Fruit fly (Drosophila melanogaster) whole organism, embryonic: Measurements from ENCODE around the gene DhpD.

ENCODE experiments used
- Ada2b ChIP-seq: fragments of 200-800 bp; sonication (Bioruptor generic); IDR thresholded peaks from 2 replicates; pipeline ENCODE4 v1.3.6; 2022; ENCODE audit warnings: missing biosample characterization, missing genetic modification characterization
- CG1024 ChIP-seq: fragments of 200-800 bp; sonication (Bioruptor generic); IDR thresholded peaks from 2 replicates; pipeline ENCODE4 v1.3.6; 2022; ENCODE audit warnings: missing biosample characterization, missing genetic modification characterization
- CG10321 ChIP-seq: fragments of 200-800 bp; sonication (Bioruptor generic); IDR thresholded peaks from 2 replicates; pipeline ENCODE4 v1.3.6; 2022; ENCODE audit warnings: missing biosample characterization, missing genetic modification characterization
- CG10654 ChIP-seq: fragments of 200-800 bp; sonication (Bioruptor generic); optimal IDR thresholded peaks from 2 replicates; lab custom pipeline; 2016; ENCODE audit warnings: missing biosample characterization, missing genetic modification characterization
- CG11085 ChIP-seq: fragments of 200-800 bp; sonication (Bioruptor generic); IDR thresholded peaks from 2 replicates; pipeline ENCODE4 v1.3.6; 2022; ENCODE audit warnings: missing biosample characterization, missing genetic modification characterization
- CG11093 ChIP-seq: fragments of 200-800 bp; sonication (Bioruptor generic); IDR thresholded peaks from 3 replicates; pipeline ENCODE4 v1.3.6; 2022; ENCODE audit warnings: missing biosample characterization, missing genetic modification characterization
- CG11398 ChIP-seq: fragments of 200-800 bp; sonication (Bioruptor generic); optimal IDR thresholded peaks from 2 replicates; lab custom pipeline; 2016; ENCODE audit warnings: missing biosample characterization, missing genetic modification characterization
- CG15601 ChIP-seq: fragments of 200-800 bp; sonication (Bioruptor generic); optimal IDR thresholded peaks from 3 replicates; lab custom pipeline; 2019; ENCODE audit warnings: missing biosample characterization, mild to moderate bottlenecking, missing genetic modification characterization, moderate library complexity
- CG16815 ChIP-seq: fragments of 200-800 bp; sonication (Bioruptor generic); optimal IDR thresholded peaks from 3 replicates; lab custom pipeline; 2017; ENCODE audit warnings: missing biosample characterization, mild to moderate bottlenecking, missing genetic modification characterization
- CG17361 ChIP-seq: fragments of 200-800 bp; sonication (Bioruptor generic); IDR thresholded peaks from 3 replicates; pipeline ENCODE4 v1.3.6; 2022; ENCODE audit warnings: missing biosample characterization, missing genetic modification characterization
- CG17612 ChIP-seq: fragments of 200-800 bp; sonication (Bioruptor generic); IDR thresholded peaks from 2 replicates; pipeline ENCODE4 v1.3.6; 2022; ENCODE audit warnings: missing biosample characterization, missing genetic modification characterization
- CG17912 ChIP-seq: fragments of 200-800 bp; sonication (Bioruptor generic); optimal IDR thresholded peaks from 2 replicates; lab custom pipeline; 2018; ENCODE audit warnings: missing biosample characterization, mild to moderate bottlenecking, missing genetic modification characterization
- CG2678 ChIP-seq: fragments of 200-800 bp; sonication (Bioruptor generic); optimal IDR thresholded peaks from 3 replicates; lab custom pipeline; 2019; ENCODE audit warnings: missing biosample characterization, mild to moderate bottlenecking, missing genetic modification characterization, moderate library complexity
- CG2712 ChIP-seq: fragments of 200-800 bp; optimal IDR thresholded peaks from 3 replicates; lab custom pipeline; 2019; ENCODE audit warnings: missing biosample characterization, mild to moderate bottlenecking, missing genetic modification characterization, moderate library complexity
- CG2875 ChIP-seq: fragments of 200-800 bp; sonication (Bioruptor generic); optimal IDR thresholded peaks from 2 replicates; lab custom pipeline; 2017; ENCODE audit warnings: missing biosample characterization, mild to moderate bottlenecking, missing genetic modification characterization, missing genetic modification reagents
- CG33213 ChIP-seq: fragments of 200-800 bp; sonication (Bioruptor generic); optimal IDR thresholded peaks from 3 replicates; lab custom pipeline; 2016; ENCODE audit warnings: missing biosample characterization, missing genetic modification characterization
- CG3838 ChIP-seq: fragments of 200-800 bp; sonication (Bioruptor generic); optimal IDR thresholded peaks from 3 replicates; lab custom pipeline; 2016; ENCODE audit warnings: missing biosample characterization, missing genetic modification characterization
- CG4360 ChIP-seq: fragments of 200-800 bp; sonication (Bioruptor generic); IDR thresholded peaks from 2 replicates; pipeline ENCODE4 v1.3.6; 2022; ENCODE audit warnings: missing biosample characterization, missing genetic modification characterization
- CG4617 ChIP-seq: fragments of 200-800 bp; sonication (Bioruptor generic); optimal IDR thresholded peaks from 3 replicates; lab custom pipeline; 2016; ENCODE audit warnings: missing biosample characterization, missing genetic modification characterization, borderline replicate concordance
- CG6683 ChIP-seq: fragments of 200-800 bp; sonication (Bioruptor generic); optimal IDR thresholded peaks from 2 replicates; lab custom pipeline; 2017; ENCODE audit warnings: missing biosample characterization, mild to moderate bottlenecking, missing genetic modification characterization, missing genetic modification reagents
- CG6689 ChIP-seq: fragments of 200-800 bp; sonication (Bioruptor generic); IDR thresholded peaks from 2 replicates; pipeline ENCODE4 v1.3.6; 2022; ENCODE audit warnings: missing biosample characterization, missing genetic modification characterization
- CG7271 ChIP-seq: fragments of 200-800 bp; sonication (Bioruptor generic); optimal IDR thresholded peaks from 2 replicates; lab custom pipeline; 2018; ENCODE audit warnings: missing biosample characterization, mild to moderate bottlenecking, missing genetic modification characterization, moderate library complexity
- CG7839 ChIP-seq: fragments of 200-800 bp; sonication (Bioruptor generic); optimal IDR thresholded peaks from 3 replicates; lab custom pipeline; 2018; ENCODE audit warnings: missing biosample characterization, mild to moderate bottlenecking, missing genetic modification characterization, moderate library complexity
- CG7963 ChIP-seq: fragments of 200-800 bp; sonication (Bioruptor generic); IDR thresholded peaks from 3 replicates; pipeline ENCODE4 v1.3.6; 2022; ENCODE audit warnings: missing biosample characterization, missing genetic modification characterization; ENCODE audit not compliant: partially characterized antibody
- Dek ChIP-seq: fragments of 200-800 bp; sonication (Bioruptor generic); optimal IDR thresholded peaks from 3 replicates; lab custom pipeline; 2019; ENCODE audit warnings: missing biosample characterization, mild to moderate bottlenecking, missing genetic modification characterization, moderate library complexity
- HLHmδ ChIP-seq: fragments of 200-800 bp; sonication (Bioruptor generic); optimal IDR thresholded peaks from 2 replicates; lab custom pipeline; 2018; ENCODE audit warnings: missing biosample characterization, mild to moderate bottlenecking, missing genetic modification characterization, moderate library complexity
- Hmr ChIP-seq: fragments of 200-800 bp; sonication (Bioruptor generic); optimal IDR thresholded peaks from 3 replicates; lab custom pipeline; 2017; ENCODE audit warnings: mild to moderate bottlenecking, missing biosample characterization, missing genetic modification reagents, missing genetic modification characterization
- Hmx ChIP-seq: fragments of 200-800 bp; sonication (Bioruptor generic); optimal IDR thresholded peaks from 2 replicates; lab custom pipeline; 2016; ENCODE audit warnings: missing biosample characterization, missing genetic modification characterization
- MTF-1 ChIP-seq: fragments of 200-800 bp; sonication (Bioruptor generic); optimal IDR thresholded peaks from 2 replicates; lab custom pipeline; 2018; ENCODE audit warnings: missing biosample characterization, mild to moderate bottlenecking, missing genetic modification characterization, borderline replicate concordance
- Neu2 ChIP-seq: fragments of 200-800 bp; sonication (Bioruptor generic); optimal IDR thresholded peaks from 3 replicates; lab custom pipeline; 2016; ENCODE audit warnings: missing biosample characterization, missing genetic modification characterization, borderline replicate concordance
- Rfx ChIP-seq: fragments of 200-800 bp; sonication (Bioruptor generic); IDR thresholded peaks from 2 replicates; pipeline ENCODE4 v1.3.6; 2022; ENCODE audit warnings: missing biosample characterization, missing genetic modification characterization
- Taf1 ChIP-seq: fragments of 200-800 bp; sonication (Bioruptor generic); IDR thresholded peaks from 2 replicates; pipeline ENCODE4 v1.3.6; 2022; ENCODE audit warnings: missing biosample characterization, missing genetic modification characterization
- az2 ChIP-seq: fragments of 200-800 bp; sonication (Bioruptor generic); optimal IDR thresholded peaks from 3 replicates; lab custom pipeline; 2016; ENCODE audit warnings: missing biosample characterization, missing genetic modification characterization
- bbx ChIP-seq: fragments of 200-800 bp; sonication (Bioruptor generic); IDR thresholded peaks from 2 replicates; pipeline ENCODE4 v1.3.6; 2022; ENCODE audit warnings: missing biosample characterization, missing genetic modification characterization; ENCODE audit not compliant: partially characterized antibody
- crc ChIP-seq: fragments of 200-800 bp; sonication (Bioruptor generic); optimal IDR thresholded peaks from 2 replicates; lab custom pipeline; 2016; ENCODE audit warnings: missing biosample characterization, missing genetic modification characterization
- dati ChIP-seq: fragments of 200-800 bp; sonication (Bioruptor generic); IDR thresholded peaks from 2 replicates; pipeline ENCODE4 v1.3.6; 2022; ENCODE audit warnings: missing biosample characterization, missing genetic modification characterization
- eve ChIP-seq, 2 experiments: fragments of >200 bp; optimal IDR thresholded peaks; 2 replicates each; lab custom pipeline; 2017; ENCODE audit warnings: missing biosample characterization in 2 of 2, missing genetic modification characterization in 2 of 2
- fd64A ChIP-seq: fragments of 200-800 bp; sonication (Bioruptor generic); optimal IDR thresholded peaks from 3 replicates; lab custom pipeline; 2018; ENCODE audit warnings: missing biosample characterization, mild to moderate bottlenecking, missing genetic modification characterization
- knrl ChIP-seq: fragments of 200-800 bp; sonication (Bioruptor generic); IDR thresholded peaks from 3 replicates; pipeline ENCODE4 v1.3.6; 2022; ENCODE audit warnings: missing biosample characterization, missing genetic modification characterization; ENCODE audit not compliant: partially characterized antibody
- nerfin-1 ChIP-seq: fragments of 200-800 bp; sonication (Bioruptor generic); optimal IDR thresholded peaks from 3 replicates; lab custom pipeline; 2019; ENCODE audit warnings: missing biosample characterization, mild to moderate bottlenecking, missing genetic modification characterization, moderate library complexity
- otp ChIP-seq: fragments of 200-800 bp; sonication (Bioruptor generic); IDR thresholded peaks from 3 replicates; pipeline ENCODE4, ENCODE4 v1.3.6; 2022; ENCODE audit warnings: missing biosample characterization, missing genetic modification characterization
- pan ChIP-seq, 4 experiments: fragments of >200 bp in 3 of 4; fragments of 200-800 bp in 1 of 4; sonication (Bioruptor generic) in 1 of 4; optimal IDR thresholded peaks in 3 of 4; IDR thresholded peaks in 1 of 4; 2 replicates each; pipeline versions ENCODE4 v1.3.6 to Lab custom; 2017 to 2022; ENCODE audit warnings: missing biosample characterization in 2 of 4, missing genetic modification characterization in 2 of 4, mixed read lengths in 1 of 4
- pfk ChIP-seq: fragments of 200-800 bp; sonication (Bioruptor generic); optimal IDR thresholded peaks from 2 replicates; lab custom pipeline; 2018; ENCODE audit warnings: missing biosample characterization, mild to moderate bottlenecking, missing genetic modification characterization, moderate library complexity
- phol ChIP-seq: fragments of 200-800 bp; sonication (Bioruptor generic); optimal IDR thresholded peaks from 3 replicates; lab custom pipeline; 2018; ENCODE audit warnings: missing biosample characterization, mild to moderate bottlenecking, missing genetic modification characterization, moderate library complexity
- sim ChIP-seq: fragments of 200-800 bp; sonication (Bioruptor generic); IDR thresholded peaks from 2 replicates; pipeline ENCODE4 v1.3.6; 2022; ENCODE audit warnings: missing biosample characterization, missing genetic modification characterization
- stwl ChIP-seq: fragments of 200-800 bp; sonication (Bioruptor generic); optimal IDR thresholded peaks from 3 replicates; lab custom pipeline; 2018; ENCODE audit warnings: missing biosample characterization, mild to moderate bottlenecking, missing genetic modification characterization, moderate library complexity
- tgo ChIP-seq: fragments of 200-800 bp; sonication (Bioruptor generic); IDR thresholded peaks from 3 replicates; pipeline ENCODE4 v1.3.6; 2022; ENCODE audit warnings: missing biosample characterization, missing genetic modification characterization
- trem ChIP-seq: fragments of 200-800 bp; optimal IDR thresholded peaks from 3 replicates; lab custom pipeline; 2019; ENCODE audit warnings: missing biosample characterization, mild to moderate bottlenecking, missing genetic modification characterization, moderate library complexity

The DhpD gene

DNA sequence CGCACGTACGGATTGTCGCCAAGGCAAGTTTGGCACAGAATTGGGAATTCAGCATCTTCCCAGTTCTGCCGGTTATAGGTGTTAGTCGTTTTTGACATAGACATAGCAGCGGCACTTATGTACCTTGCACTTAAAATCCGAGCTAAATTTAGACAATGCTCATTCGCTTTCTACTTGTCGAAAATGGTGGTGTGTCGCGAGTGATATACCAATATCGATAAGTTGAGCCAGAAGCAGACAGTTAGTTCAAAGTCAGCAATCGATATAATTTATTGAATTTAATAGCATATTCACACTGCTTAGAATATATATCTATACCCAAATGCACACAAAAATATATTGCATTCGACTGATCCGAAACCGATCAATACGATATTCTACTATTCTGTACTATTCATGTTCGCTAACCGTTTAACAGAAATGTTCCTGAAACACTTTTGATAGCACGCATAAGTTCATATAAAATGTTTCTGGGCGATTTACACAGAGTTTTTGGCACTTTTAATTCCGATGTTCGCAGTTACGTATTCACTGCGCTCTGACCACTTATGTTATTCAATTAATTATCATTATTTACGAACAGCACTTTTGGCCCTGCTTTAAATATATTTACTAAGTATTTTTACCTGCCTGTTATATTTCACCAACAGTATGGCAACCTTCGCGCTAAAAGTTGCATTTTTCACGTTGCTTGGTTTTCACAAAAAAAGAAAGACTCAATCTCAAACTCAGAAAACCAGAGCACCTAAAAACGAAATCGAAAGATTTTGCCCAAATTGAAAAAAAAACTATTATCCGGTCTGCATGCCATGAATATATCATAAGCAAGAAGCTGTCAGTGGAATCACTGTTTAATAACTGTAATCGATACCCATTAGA lies 3.3 kb upstream of the DhpD start, which contains the start of gene CG14641 (continued):
- no peak for TF ChIP-seq CG2875
- TF ChIP-seq pfk (GFP tag; lab: Kevin White, UChicago): no peak
- peak; percentile 61 for TF ChIP-seq CG4617 (GFP tag; lab: Kevin White, UChicago)
- no peak for TF ChIP-seq sim
- TF ChIP-seq CG11093 (GFP tag; lab: Robert Waterston, UW): no peak
- TF ChIP-seq CG6689 (GFP tag; lab: Robert Waterston, UW): peak; percentile 17; the same call in 1 of the 2 replicates
- no peak for TF ChIP-seq Hmr
- TF ChIP-seq phol (tag; lab: Kevin White, UChicago): no peak
- TF ChIP-seq CG10321 (GFP tag; lab: Robert Waterston, UW): no peak
- no peak for TF ChIP-seq CG10654 (GFP tag; lab: Kevin White, UChicago)
- TF ChIP-seq nerfin-1 (tag; lab: Kevin White, UChicago): no peak
- TF ChIP-seq trem: no peak
- TF ChIP-seq MTF-1 (GFP tag; lab: Kevin White, UChicago): no peak
- peak; percentile 22 for TF ChIP-seq CG16815 (GFP tag; lab: Kevin White, UChicago)
- TF ChIP-seq CG4360 (GFP tag; lab: Robert Waterston, UW): no peak
- no peak for TF ChIP-seq Ada2b (GFP tag; lab: Robert Waterston, UW)
- no peak for TF ChIP-seq pan (optimal IDR thresholded peaks at IDR 0.05; lab: Kevin White, UChicago)
- TF ChIP-seq pan (GFP tag; optimal IDR thresholded peaks at IDR 0.05 in 1 of 2, IDR thresholded peaks at IDR 0.05 in 1 of 2): no peak
- TF ChIP-seq CG17612: no peak
- TF ChIP-seq CG33213: no peak
- no peak for TF ChIP-seq CG3838 (GFP tag; lab: Kevin White, UChicago)
- peak; percentile 49; the same call in 2 of the 3 replicates for TF ChIP-seq knrl (GFP tag; lab: Robert Waterston, UW)
- no peak for TF ChIP-seq CG11398 (GFP tag; lab: Kevin White, UChicago)
- no peak for TF ChIP-seq Hmx (GFP tag; lab: Kevin White, UChicago)
- TF ChIP-seq HLHmδ (GFP tag; lab: Kevin White, UChicago): no peak
- no peak for TF ChIP-seq CG15601 (tag; lab: Kevin White, UChicago)
- TF ChIP-seq CG7963 (GFP tag; lab: Robert Waterston, UW): no peak
- peak; percentile 23; the same call in 1 of the 2 replicates for TF ChIP-seq Rfx (GFP tag; lab: Robert Waterston, UW)
- TF ChIP-seq Dek (tag; lab: Kevin White, UChicago): no peak
- TF ChIP-seq az2: no peak
- TF ChIP-seq stwl: no peak
- no peak for TF ChIP-seq Neu2 (GFP tag; lab: Kevin White, UChicago)
- no peak for TF ChIP-seq otp (GFP tag; lab: Robert Waterston, UW)
- no peak for TF ChIP-seq Taf1 (GFP tag; lab: Robert Waterston, UW)
- peak; percentile 7 for TF ChIP-seq CG7839
- TF ChIP-seq CG6683 (GFP tag; lab: Kevin White, UChicago): no peak
- no peak for TF ChIP-seq CG11085 (GFP tag; lab: Robert Waterston, UW)
- no peak for TF ChIP-seq CG7271
- no peak for TF ChIP-seq dati (GFP tag; lab: Robert Waterston, UW)
- no peak for TF ChIP-seq tgo (GFP tag; lab: Robert Waterston, UW)
- TF ChIP-seq fd64A: no peak
- no peak for TF ChIP-seq crc (GFP tag; lab: Kevin White, UChicago)
- peak; percentile 51 for TF ChIP-seq CG2712
- no peak for TF ChIP-seq CG2678 (tag; lab: Kevin White, UChicago)
- no peak for TF ChIP-seq eve (GFP tag; optimal IDR thresholded peaks at IDR 0.05; lab: Kevin White, UChicago)
- peak; percentile 49 for TF ChIP-seq bbx
- peak; percentile 94 for TF ChIP-seq CG1024
- TF ChIP-seq CG17912 (GFP tag; lab: Kevin White, UChicago): no peak
- TF ChIP-seq CG17361 (GFP tag; lab: Robert Waterston, UW): peak; percentile 62
